Worm (Caenorhabditis elegans) whole organism, late embryonic: ENCODE results near the gene F07E5.12.

Source experiments
- C08G9.2 ChIP-seq: sonication (generic microtip); optimal IDR thresholded peaks from 2 replicates; lab custom pipeline; 2016; ENCODE audit warnings: mild to moderate bottlenecking, missing genetic modification characterization, moderate library complexity, missing compliant biosample characterization
- C38D4.7 ChIP-seq: fragments of 200-800 bp; sonication (Bioruptor generic); optimal IDR thresholded peaks from 2 replicates; lab custom pipeline; 2018; ENCODE audit warnings: mild to moderate bottlenecking, missing genetic modification characterization, moderate library complexity, missing compliant biosample characterization
- F13H6.1 ChIP-seq: sonication (generic microtip); optimal IDR thresholded peaks from 2 replicates; lab custom pipeline; 2016; ENCODE audit warnings: missing genetic modification characterization, missing compliant biosample characterization
- K02D7.2 ChIP-seq: sonication (generic microtip); optimal IDR thresholded peaks from 2 replicates; lab custom pipeline; 2017; ENCODE audit warnings: mild to moderate bottlenecking, missing genetic modification characterization, missing compliant biosample characterization
- K09A11.1 ChIP-seq: sonication (generic microtip); optimal IDR thresholded peaks from 2 replicates; lab custom pipeline; 2017; ENCODE audit warnings: antibody characterized with exemption, mild to moderate bottlenecking, missing genetic modification characterization, missing compliant biosample characterization; ENCODE audit not compliant: insufficient read depth
- T23F11.4 ChIP-seq: fragments of 200-800 bp; sonication (Bioruptor generic); optimal IDR thresholded peaks from 2 replicates; lab custom pipeline; 2018; ENCODE audit warnings: mild to moderate bottlenecking, missing genetic modification characterization, missing compliant biosample characterization
- Y22D7AL.16 ChIP-seq: sonication (generic microtip); optimal IDR thresholded peaks from 2 replicates; lab custom pipeline; 2016; ENCODE audit warnings: missing genetic modification characterization, missing compliant biosample characterization
- ama-1 ChIP-seq: fragments of 150-350 bp; optimal IDR thresholded peaks from 2 replicates; lab custom pipeline; 2014
- ceh-14 ChIP-seq: sonication (generic microtip); optimal IDR thresholded peaks from 2 replicates; lab custom pipeline; 2016; ENCODE audit warnings: missing genotype, missing genetic modification characterization, missing compliant biosample characterization
- ceh-22 ChIP-seq: sonication (generic microtip); optimal IDR thresholded peaks from 2 replicates; lab custom pipeline; 2017; ENCODE audit warnings: missing biosample characterization, missing genetic modification characterization
- ceh-24 ChIP-seq: sonication (generic microtip); optimal IDR thresholded peaks from 2 replicates; lab custom pipeline; 2016; ENCODE audit warnings: mild to moderate bottlenecking, missing genetic modification characterization, missing compliant biosample characterization
- ceh-48 ChIP-seq: sonication (generic microtip); optimal IDR thresholded peaks from 2 replicates; lab custom pipeline; 2016; ENCODE audit warnings: missing genetic modification characterization, inconsistent platforms, missing compliant biosample characterization
- ceh-6 ChIP-seq: fragments of 200-800 bp; sonication (Bioruptor generic); optimal IDR thresholded peaks from 2 replicates; lab custom pipeline; 2018; ENCODE audit warnings: mild to moderate bottlenecking, missing genetic modification characterization, missing compliant biosample characterization
- che-1 ChIP-seq: sonication (generic microtip); optimal IDR thresholded peaks from 2 replicates; lab custom pipeline; 2016; ENCODE audit warnings: mild to moderate bottlenecking, missing genetic modification characterization, missing compliant biosample characterization
- dmd-4 ChIP-seq: sonication (generic microtip); optimal IDR thresholded peaks from 2 replicates; lab custom pipeline; 2016; ENCODE audit warnings: borderline replicate concordance, missing genetic modification characterization, missing compliant biosample characterization
- dve-1 ChIP-seq: sonication (generic microtip); optimal IDR thresholded peaks from 2 replicates; lab custom pipeline; 2017; ENCODE audit warnings: antibody characterized with exemption, mild to moderate bottlenecking, missing genetic modification characterization, missing compliant biosample characterization
- elt-4 ChIP-seq: sonication (generic microtip); optimal IDR thresholded peaks from 2 replicates; lab custom pipeline; 2016; ENCODE audit warnings: missing genetic modification characterization, missing compliant biosample characterization
- ets-4 ChIP-seq: sonication (generic microtip); optimal IDR thresholded peaks from 2 replicates; lab custom pipeline; 2016; ENCODE audit warnings: missing genetic modification characterization, missing compliant biosample characterization
- fax-1 ChIP-seq: sonication (generic microtip); optimal IDR thresholded peaks from 2 replicates; lab custom pipeline; 2016; ENCODE audit warnings: missing genotype, missing genetic modification characterization, missing compliant biosample characterization
- fkh-6 ChIP-seq: sonication (generic microtip); optimal IDR thresholded peaks from 2 replicates; lab custom pipeline; 2016; ENCODE audit warnings: missing genetic modification characterization, missing compliant biosample characterization
- hlh-13 ChIP-seq: fragments of 200-800 bp; sonication (Bioruptor generic); optimal IDR thresholded peaks from 2 replicates; lab custom pipeline; 2018; ENCODE audit warnings: mild to moderate bottlenecking, missing genetic modification characterization, missing compliant biosample characterization
- lim-6 ChIP-seq: sonication (generic microtip); optimal IDR thresholded peaks from 2 replicates; lab custom pipeline; 2016; ENCODE audit warnings: missing genetic modification characterization, missing compliant biosample characterization
- lin-11 ChIP-seq: fragments of 200-800 bp; sonication (Bioruptor generic); optimal IDR thresholded peaks from 2 replicates; lab custom pipeline; 2018; ENCODE audit warnings: mild to moderate bottlenecking, missing genetic modification characterization, missing compliant biosample characterization
- madf-2 ChIP-seq: sonication (generic microtip); optimal IDR thresholded peaks from 2 replicates; lab custom pipeline; 2017; ENCODE audit warnings: missing genetic modification characterization, missing compliant biosample characterization
- nfya-1 ChIP-seq: sonication (generic microtip); optimal IDR thresholded peaks from 2 replicates; lab custom pipeline; 2017; ENCODE audit warnings: missing genetic modification characterization, mild to moderate bottlenecking, missing compliant biosample characterization, antibody characterized with exemption, moderate library complexity
- nhr-11 ChIP-seq: fragments of 150-350 bp; optimal IDR thresholded peaks from 2 replicates; lab custom pipeline; 2014; ENCODE audit warnings: missing biosample characterization, missing genetic modification characterization
- npax-4 ChIP-seq: sonication (generic microtip); optimal IDR thresholded peaks from 2 replicates; lab custom pipeline; 2016; ENCODE audit warnings: missing genetic modification characterization, missing compliant biosample characterization
- pax-1 ChIP-seq: fragments of 150-350 bp; optimal IDR thresholded peaks from 2 replicates; lab custom pipeline; 2014; ENCODE audit warnings: missing biosample characterization, missing genetic modification characterization
- pha-4 ChIP-seq: fragments of 150-350 bp; optimal IDR thresholded peaks from 2 replicates; lab custom pipeline; 2018; ENCODE audit warnings: missing biosample characterization, missing genetic modification reagents, missing genetic modification characterization
- pqm-1 ChIP-seq: sonication (generic microtip); optimal IDR thresholded peaks from 2 replicates; lab custom pipeline; 2016; ENCODE audit warnings: missing genetic modification characterization, missing compliant biosample characterization
- ref-2 ChIP-seq: sonication (generic microtip); optimal IDR thresholded peaks from 2 replicates; lab custom pipeline; 2016; ENCODE audit warnings: missing genetic modification characterization, missing compliant biosample characterization
- rnt-1 ChIP-seq: sonication (generic microtip); optimal IDR thresholded peaks from 2 replicates; lab custom pipeline; 2016; ENCODE audit warnings: missing genetic modification characterization, missing compliant biosample characterization
- sox-2 ChIP-seq: fragments of 200-800 bp; sonication (Bioruptor generic); IDR thresholded peaks from 2 replicates; pipeline ENCODE4 v1.3.6; 2022; ENCODE audit warnings: missing genetic modification reagents, missing genetic modification characterization, missing compliant biosample characterization
- sox-4 ChIP-seq: sonication (generic microtip); optimal IDR thresholded peaks from 2 replicates; lab custom pipeline; 2017; ENCODE audit warnings: mild to moderate bottlenecking, missing genetic modification characterization, inconsistent platforms, missing compliant biosample characterization
- syd-9 ChIP-seq: sonication (generic microtip); optimal IDR thresholded peaks from 2 replicates; lab custom pipeline; 2016; ENCODE audit warnings: mild to moderate bottlenecking, missing genetic modification characterization, moderate library complexity, missing compliant biosample characterization
- tbx-2 ChIP-seq: sonication (generic microtip); optimal IDR thresholded peaks from 2 replicates; lab custom pipeline; 2016; ENCODE audit warnings: missing genetic modification characterization, missing compliant biosample characterization
- tbx-7 ChIP-seq: sonication (generic microtip); optimal IDR thresholded peaks from 2 replicates; lab custom pipeline; 2016; ENCODE audit warnings: missing genotype, missing genetic modification characterization, missing compliant biosample characterization
- ttx-3 ChIP-seq: sonication (generic microtip); optimal IDR thresholded peaks from 2 replicates; lab custom pipeline; 2016; ENCODE audit warnings: missing genetic modification reagents, missing genetic modification characterization, missing compliant biosample characterization
- unc-42 ChIP-seq: sonication (generic microtip); optimal IDR thresholded peaks from 2 replicates; lab custom pipeline; 2016; ENCODE audit warnings: missing genotype, missing genetic modification characterization, missing compliant biosample characterization
- unc-55 ChIP-seq: sonication (generic microtip); optimal IDR thresholded peaks from 2 replicates; lab custom pipeline; 2017; ENCODE audit warnings: missing biosample characterization, missing genetic modification reagents, missing genetic modification characterization
- unc-86 ChIP-seq: sonication (generic microtip); optimal IDR thresholded peaks from 2 replicates; lab custom pipeline; 2016; ENCODE audit warnings: missing genetic modification characterization, missing compliant biosample characterization
- zip-5 ChIP-seq: sonication (generic microtip); optimal IDR thresholded peaks from 2 replicates; lab custom pipeline; 2016; ENCODE audit warnings: missing genetic modification characterization, missing compliant biosample characterization

The F07E5.12 gene

ce11 chrII:2063989-2064388, 3.8 kb upstream of the F07E5.12 start, which contains the start of gene F07E5.13:
TSS of gene F07E5.13 (minus strand) at chrII:2064089.
- TF ChIP-seq F13H6.1 (tag; lab: Kevin White, UChicago) (no peak), unc-55 (GFP tag; lab: Kevin White, UChicago) (no peak), hlh-13 (GFP tag; lab: Kevin White, UChicago) (no peak), K09A11.1 (tag; lab: Kevin White, UChicago) (no peak), Y22D7AL.16 (tag; lab: Kevin White, UChicago) (no peak), rnt-1 (tag; lab: Kevin White, UChicago) (no peak), pha-4 (tag; lab: Kevin White, UChicago) (no peak), ceh-22 (tag; lab: Kevin White, UChicago) (no peak), zip-5 (tag; lab: Kevin White, UChicago) (no peak), ref-2 (tag; lab: Kevin White, UChicago) (no peak), sox-2 (GFP tag; lab: Robert Waterston, UW) (no peak), madf-2 (tag; lab: Kevin White, UChicago) (no peak), C38D4.7 (GFP tag; lab: Kevin White, UChicago) (no peak), unc-86 (tag; lab: Kevin White, UChicago) (no peak), nhr-11 (tag; lab: Kevin White, UChicago) (no peak), ets-4 (tag; lab: Kevin White, UChicago) (no peak), unc-42 (tag; lab: Kevin White, UChicago) (no peak)

DNA sequence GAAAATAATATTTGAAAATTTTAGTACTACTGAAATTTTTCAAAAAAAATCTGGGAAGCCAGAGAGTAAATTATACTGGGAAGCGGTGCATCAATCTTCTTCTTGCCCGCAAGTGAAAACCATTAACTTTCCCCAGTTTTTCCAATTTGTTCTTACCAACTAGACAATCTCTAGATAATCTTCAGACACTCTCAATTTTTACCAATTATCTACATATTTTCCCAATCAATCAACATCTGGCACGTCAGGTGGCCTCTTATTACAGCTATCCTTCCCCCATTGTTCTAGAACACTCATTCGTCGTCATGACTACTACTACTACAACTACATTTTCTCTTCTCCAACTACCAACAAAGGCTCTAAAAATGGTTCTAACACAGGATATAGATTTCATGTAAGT, 3.3 kb upstream of the F07E5.12 start, which contains the start of gene fbxb-6:
fbxb-6 (plus strand) TSS at position 301 of the 400 bp plus-strand sequence.
- TF ChIP-seq fkh-6 (tag; lab: Kevin White, UChicago) (no peak), C08G9.2 (tag; lab: Kevin White, UChicago) (no peak), hlh-13 (GFP tag; lab: Kevin White, UChicago) (no peak), nfya-1 (tag; lab: Kevin White, UChicago) (no peak), ceh-14 (tag; lab: Kevin White, UChicago) (no peak), sox-2 (GFP tag; lab: Robert Waterston, UW) (no peak), sox-4 (tag; lab: Kevin White, UChicago) (no peak), tbx-2 (tag; lab: Kevin White, UChicago) (no peak), ceh-6 (GFP tag; lab: Kevin White, UChicago) (no peak), ceh-24 (no peak), T23F11.4 (no peak)
- TF ChIP-seq, all 69 proteins: peak for 0

- TF ChIP-seq K02D7.2 (tag; lab: Kevin White, UChicago) (no peak), dmd-4 (tag; lab: Kevin White, UChicago) (no peak)
Measured at ce11 chrII:2071429-2071828, 3.7 kb downstream of the F07E5.12 start, which contains the start of gene F07E5.7. TSS of gene F07E5.7 (minus strand) at chrII:2071529.

ce11 chrII:2075513-2075912, 7.7 kb downstream of the F07E5.12 start, which contains the start of gene F07E5.8:
TSS of gene F07E5.8 (minus strand) at chrII:2075613.
- no peak for TF ChIP-seq zip-5 (tag; lab: Kevin White, UChicago)
- TF ChIP-seq che-1: no peak
- no peak for TF ChIP-seq elt-4 (tag; lab: Kevin White, UChicago)
- no peak for TF ChIP-seq ceh-22 (tag; lab: Kevin White, UChicago)
- no peak for TF ChIP-seq dve-1 (tag; lab: Kevin White, UChicago)
- TF ChIP-seq pha-4 (tag; lab: Kevin White, UChicago): no peak
- no peak for TF ChIP-seq unc-42 (tag; lab: Kevin White, UChicago)
- TF ChIP-seq ceh-48 (tag; lab: Kevin White, UChicago): no peak

- no peak for TF ChIP-seq sox-4 (tag; lab: Kevin White, UChicago)
- TF ChIP-seq sox-2 (GFP tag; lab: Robert Waterston, UW): no peak
- no peak for TF ChIP-seq dmd-4 (tag; lab: Kevin White, UChicago)
- TF ChIP-seq rnt-1 (tag; lab: Kevin White, UChicago): no peak
- no peak for TF ChIP-seq lin-11 (tag; lab: Kevin White, UChicago)
- TF ChIP-seq ama-1 (lab: Kevin White, UChicago): no peak
- no peak for TF ChIP-seq ref-2 (tag; lab: Kevin White, UChicago)
- no peak for TF ChIP-seq ceh-24
- no peak for TF ChIP-seq pqm-1 (tag; lab: Kevin White, UChicago)
- TF ChIP-seq pax-1 (tag; lab: Kevin White, UChicago): no peak
- TF ChIP-seq lim-6 (tag; lab: Kevin White, UChicago): no peak
- TF ChIP-seq tbx-7 (tag; lab: Kevin White, UChicago): no peak
- TF ChIP-seq hlh-13 (GFP tag; lab: Kevin White, UChicago): no peak
- TF ChIP-seq npax-4: no peak
- no peak for TF ChIP-seq syd-9 (tag; lab: Kevin White, UChicago)
- no peak for TF ChIP-seq fax-1 (tag; lab: Kevin White, UChicago)
- TF ChIP-seq ttx-3 (tag; lab: Kevin White, UChicago): no peak
- TF ChIP-seq unc-42 (tag; lab: Kevin White, UChicago): no peak
- TF ChIP-seq zip-5 (tag; lab: Kevin White, UChicago): no peak
Measured at ce11 chrII:2076467-2076866, 8.7 kb downstream of the F07E5.12 start.
